Worm (Caenorhabditis elegans) whole organism, L1 larva: ENCODE data around the gene hlh-14.
A peak's percentile ranks its signal among the peaks of the same experiment; 100 is the strongest.

Experiments used
- C04F5.9 ChIP-seq: sonication (generic microtip); optimal IDR thresholded peaks from 2 replicates; lab custom pipeline; 2016; ENCODE audit warnings: missing genetic modification characterization, missing compliant biosample characterization
- C16A3.4 ChIP-seq: fragments of 150-350 bp; optimal IDR thresholded peaks from 2 replicates; lab custom pipeline; 2014; ENCODE audit warnings: missing biosample characterization, missing genetic modification characterization
- aha-1 ChIP-seq: fragments of 150-350 bp; optimal IDR thresholded peaks from 2 replicates; lab custom pipeline; 2014; ENCODE audit warnings: missing biosample characterization, missing genetic modification characterization
- ceh-63 ChIP-seq: fragments of 200-800 bp; sonication (Bioruptor generic); optimal IDR thresholded peaks from 2 replicates; lab custom pipeline; 2018; ENCODE audit warnings: mild to moderate bottlenecking, missing genetic modification characterization, missing compliant biosample characterization
- ceh-8 ChIP-seq: fragments of 200-800 bp; sonication (Bioruptor generic); optimal IDR thresholded peaks from 2 replicates; lab custom pipeline; 2018; ENCODE audit warnings: mild to moderate bottlenecking, missing genetic modification characterization, moderate library complexity, missing compliant biosample characterization
- ceh-82 ChIP-seq, 3 experiments: fragments of 150-350 bp in 1 of 3; sonication (generic microtip) in 2 of 3; optimal IDR thresholded peaks; 2 replicates each; lab custom pipeline; 2014 to 2017; ENCODE audit warnings: missing biosample characterization in 3 of 3, missing genetic modification characterization in 3 of 3
- dpl-1 ChIP-seq, 3 experiments: fragments of 150-350 bp in 2 of 3; sonication (generic microtip) in 1 of 3; optimal IDR thresholded peaks; 2 replicates each; lab custom pipeline; 2014 to 2017; ENCODE audit warnings: missing biosample characterization in 3 of 3, missing genetic modification characterization in 3 of 3, missing genetic modification reagents in 3 of 3
- dsc-1 ChIP-seq: sonication (generic microtip); optimal IDR thresholded peaks from 2 replicates; lab custom pipeline; 2016; ENCODE audit warnings: mild to moderate bottlenecking, missing genetic modification characterization, missing compliant biosample characterization
- efl-1 ChIP-seq, 4 experiments: fragments of 150-350 bp; optimal IDR thresholded peaks in 3 of 4; peaks in 1 of 4; 1 replicate in 1 of 4; 2 replicates in 3 of 4; lab custom pipeline; 2014; ENCODE audit warnings: missing biosample characterization in 2 of 4, missing genetic modification characterization in 2 of 4, missing genetic modification reagents in 2 of 4
- efl-3 ChIP-seq: fragments of 200-800 bp; sonication (Bioruptor generic); optimal IDR thresholded peaks from 2 replicates; lab custom pipeline; 2018; ENCODE audit warnings: mild to moderate bottlenecking, missing genetic modification characterization, missing compliant biosample characterization
- egl-13 ChIP-seq: sonication (generic microtip); optimal IDR thresholded peaks from 2 replicates; lab custom pipeline; 2016; ENCODE audit warnings: missing genotype, missing genetic modification reagents, missing genetic modification characterization, missing compliant biosample characterization
- egl-27 ChIP-seq, 2 experiments: fragments of 150-350 bp in 1 of 2; sonication (generic microtip); optimal IDR thresholded peaks; 3 replicates each; lab custom pipeline; 2017 to 2018; ENCODE audit warnings: missing biosample characterization in 2 of 2, missing genetic modification characterization in 2 of 2, missing genetic modification reagents in 2 of 2
- ets-5 ChIP-seq: fragments of 200-800 bp; sonication (Bioruptor generic); IDR thresholded peaks from 2 replicates; pipeline ENCODE4 v1.3.6; 2022; ENCODE audit warnings: missing genetic modification characterization, missing compliant biosample characterization
- fkh-4 ChIP-seq: sonication (generic microtip); optimal IDR thresholded peaks from 2 replicates; lab custom pipeline; 2016; ENCODE audit warnings: missing compliant biosample characterization, missing genetic modification characterization, borderline replicate concordance
- fkh-8 ChIP-seq: sonication (generic microtip); optimal IDR thresholded peaks from 2 replicates; lab custom pipeline; 2016; ENCODE audit warnings: mild to moderate bottlenecking, missing genetic modification characterization, missing compliant biosample characterization
- grh-1 ChIP-seq: fragments of 200-800 bp; sonication (Bioruptor generic); IDR thresholded peaks from 2 replicates; pipeline ENCODE4 v1.3.6; 2022; ENCODE audit warnings: missing genetic modification reagents, missing genetic modification characterization, missing compliant biosample characterization
- hlh-17 ChIP-seq: fragments of 200-800 bp; sonication (Bioruptor generic); optimal IDR thresholded peaks from 2 replicates; lab custom pipeline; 2018; ENCODE audit warnings: missing genetic modification characterization, mild to moderate bottlenecking, missing compliant biosample characterization, moderate library complexity, borderline replicate concordance
- hlh-4 ChIP-seq: sonication (generic microtip); optimal IDR thresholded peaks from 2 replicates; lab custom pipeline; 2016; ENCODE audit warnings: mild to moderate bottlenecking, missing genetic modification characterization, missing compliant biosample characterization
- isw-1 ChIP-seq: fragments of 200-800 bp; sonication (Bioruptor generic); IDR thresholded peaks from 2 replicates; pipeline ENCODE4 v1.3.6; 2022; ENCODE audit warnings: missing genetic modification characterization, missing compliant biosample characterization
- lin-13 ChIP-seq: fragments of 150-350 bp; optimal IDR thresholded peaks from 2 replicates; lab custom pipeline; 2014; ENCODE audit warnings: missing biosample characterization, missing genetic modification reagents, missing genetic modification characterization
- lin-39 ChIP-seq: fragments of 150-350 bp; optimal IDR thresholded peaks from 2 replicates; lab custom pipeline; 2014; ENCODE audit warnings: missing biosample characterization, missing genetic modification reagents, missing genetic modification characterization
- lir-3 ChIP-seq: sonication (generic microtip); optimal IDR thresholded peaks from 2 replicates; lab custom pipeline; 2016; ENCODE audit warnings: mild to moderate bottlenecking, missing genetic modification characterization, moderate library complexity, missing compliant biosample characterization; ENCODE audit not compliant: poor library complexity
- lsy-2 ChIP-seq, 2 experiments: fragments of 150-350 bp; optimal IDR thresholded peaks; 2 replicates each; lab custom pipeline; 2014; ENCODE audit warnings: missing biosample characterization in 2 of 2, missing genetic modification characterization in 2 of 2
- mep-1 ChIP-seq: fragments of 150-350 bp; optimal IDR thresholded peaks from 2 replicates; lab custom pipeline; 2014; ENCODE audit warnings: missing biosample characterization, missing genetic modification characterization
- nhr-19 ChIP-seq: fragments of 200-800 bp; sonication (Bioruptor generic); conservative IDR thresholded peaks from 2 replicates; pipeline ENCODE4 v1.3.6; 2022; ENCODE audit warnings: missing genetic modification characterization, missing compliant biosample characterization
- nhr-20 ChIP-seq: sonication (generic microtip); optimal IDR thresholded peaks from 2 replicates; lab custom pipeline; 2016; ENCODE audit warnings: mild to moderate bottlenecking, missing genetic modification characterization, missing compliant biosample characterization
- nhr-71 ChIP-seq: sonication (generic microtip); optimal IDR thresholded peaks from 2 replicates; lab custom pipeline; 2016; ENCODE audit warnings: mild to moderate bottlenecking, missing genetic modification characterization, moderate library complexity, missing compliant biosample characterization
- nhr-76 ChIP-seq: sonication (generic microtip); optimal IDR thresholded peaks from 2 replicates; lab custom pipeline; 2017; ENCODE audit warnings: missing biosample characterization, missing genetic modification characterization
- nhr-84 ChIP-seq: sonication (generic microtip); optimal IDR thresholded peaks from 2 replicates; lab custom pipeline; 2017; ENCODE audit warnings: missing biosample characterization, missing genetic modification characterization
- nhr-85 ChIP-seq: sonication (generic microtip); peaks from one replicate; lab custom pipeline; 2016; ENCODE audit warnings: missing genetic modification characterization, inconsistent platforms, missing compliant biosample characterization
- pag-3 ChIP-seq: sonication (generic microtip); optimal IDR thresholded peaks from 2 replicates; lab custom pipeline; 2017; ENCODE audit warnings: missing genetic modification characterization, mild to moderate bottlenecking, missing compliant biosample characterization, antibody characterized with exemption, borderline replicate concordance; ENCODE audit not compliant: insufficient read depth
- pax-3 ChIP-seq: fragments of 200-800 bp; sonication (Bioruptor generic); optimal IDR thresholded peaks from 2 replicates; lab custom pipeline; 2018; ENCODE audit warnings: mild to moderate bottlenecking, missing genetic modification characterization, moderate library complexity, missing compliant biosample characterization
- skn-1 ChIP-seq: fragments of 150-350 bp; optimal IDR thresholded peaks from 2 replicates; lab custom pipeline; 2014; ENCODE audit warnings: missing biosample characterization, missing genetic modification characterization
- snu-23 ChIP-seq: sonication (generic microtip); optimal IDR thresholded peaks from 2 replicates; lab custom pipeline; 2016; ENCODE audit warnings: missing genetic modification characterization, missing compliant biosample characterization
- sox-4 ChIP-seq: sonication (generic microtip); optimal IDR thresholded peaks from 2 replicates; lab custom pipeline; 2016; ENCODE audit warnings: missing genetic modification characterization, missing compliant biosample characterization
- sup-37 ChIP-seq: fragments of 200-800 bp; sonication (Bioruptor generic); optimal IDR thresholded peaks from 2 replicates; lab custom pipeline; 2018; ENCODE audit warnings: mild to moderate bottlenecking, missing genetic modification characterization, missing compliant biosample characterization
- unc-30 ChIP-seq: sonication (generic microtip); optimal IDR thresholded peaks from 2 replicates; lab custom pipeline; 2017; ENCODE audit warnings: missing biosample characterization, missing genetic modification characterization
- unc-62 ChIP-seq: fragments of 150-350 bp; optimal IDR thresholded peaks from 2 replicates; lab custom pipeline; 2014; ENCODE audit warnings: missing biosample characterization, missing genetic modification reagents, missing genetic modification characterization
- vab-15 ChIP-seq: sonication (generic microtip); optimal IDR thresholded peaks from 2 replicates; lab custom pipeline; 2017; ENCODE audit warnings: missing genotype, mild to moderate bottlenecking, missing genetic modification characterization, missing compliant biosample characterization
- xbp-1 ChIP-seq: sonication (generic microtip); optimal IDR thresholded peaks from 2 replicates; lab custom pipeline; 2016; ENCODE audit warnings: missing genetic modification characterization, missing compliant biosample characterization
- zip-4 ChIP-seq: fragments of 200-800 bp; sonication (Bioruptor generic); optimal IDR thresholded peaks from 2 replicates; lab custom pipeline; 2018; ENCODE audit warnings: mild to moderate bottlenecking, missing genetic modification characterization, moderate library complexity, missing compliant biosample characterization
- ztf-11 ChIP-seq, 2 experiments: sonication (generic microtip); optimal IDR thresholded peaks; 2 replicates each; lab custom pipeline; 2016 to 2017; ENCODE audit warnings: missing genetic modification characterization in 2 of 2, missing biosample characterization in 1 of 2, missing compliant biosample characterization in 1 of 2

The hlh-14 gene

DNA sequence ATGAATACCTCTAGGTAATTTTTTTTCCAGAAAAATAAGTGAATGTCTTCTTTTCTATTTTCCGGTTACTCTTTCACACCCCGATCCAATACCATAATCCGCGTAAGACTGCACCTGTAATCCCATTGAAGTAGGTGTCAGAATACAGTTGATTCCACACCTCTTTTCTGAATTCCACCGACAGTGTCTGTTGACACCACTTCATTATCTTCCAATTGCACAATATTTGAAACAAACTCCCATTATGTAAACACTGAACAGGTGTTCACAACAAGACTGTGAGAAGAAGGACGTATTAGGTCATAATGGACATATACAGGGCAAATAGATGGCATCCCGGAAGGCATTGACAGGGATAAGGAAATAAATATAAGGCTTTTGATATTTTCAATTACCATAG, 38.7 kb upstream of the hlh-14 start:
- TF ChIP-seq vab-15 (tag; lab: Kevin White, UChicago) (no peak), nhr-76 (no peak)

- TF ChIP-seq nhr-19 (GFP tag; lab: Robert Waterston, UW) (no peak), egl-27 (tag; optimal IDR thresholded peaks at IDR 0.05; lab: Kevin White, UChicago) (no peak), grh-1 (GFP tag; lab: Robert Waterston, UW) (no peak), ztf-11 (tag; optimal IDR thresholded peaks at IDR 0.05; lab: Kevin White, UChicago) (no peak), pax-3 (peak; percentile 62), nhr-71 (peak; percentile 21), lin-39 (tag; lab: Kevin White, UChicago) (no peak), hlh-4 (tag; lab: Kevin White, UChicago) (no peak), C16A3.4 (tag; lab: Kevin White, UChicago) (no peak), efl-1 (optimal IDR thresholded peaks at IDR 0.05; lab: Kevin White, UChicago) (no peak), efl-1 (GFP tag; optimal IDR thresholded peaks at IDR 0.05 in 1 of 2; lab: Kevin White, UChicago) (no peak), C04F5.9 (tag; lab: Kevin White, UChicago) (no peak), egl-13 (tag; lab: Kevin White, UChicago) (no peak), pag-3 (tag; lab: Kevin White, UChicago) (no peak), unc-30 (tag; lab: Kevin White, UChicago) (no peak), fkh-4 (tag; lab: Kevin White, UChicago) (no peak), fkh-8 (peak; percentile 53), sox-4 (tag; lab: Kevin White, UChicago) (no peak), efl-3 (GFP tag; lab: Kevin White, UChicago) (no peak), nhr-85 (tag; lab: Kevin White, UChicago) (no peak), sup-37 (GFP tag; lab: Kevin White, UChicago) (no peak)
These were observed 36.2 kb upstream of the hlh-14 start for ce11 chrII:5774879-5775278.

ce11 chrII:5774120-5774519, 35.4 kb upstream of the hlh-14 start, which contains the start of the genes dmd-5 and F10C1.1:
Gene dmd-5, minus strand, starts transcription at chrII:5774220.
Gene F10C1.1, plus strand, starts transcription at chrII:5774229.
- no peak for TF ChIP-seq lin-39 (tag; lab: Kevin White, UChicago)
- TF ChIP-seq dsc-1 (tag; lab: Kevin White, UChicago), result no peak
- TF ChIP-seq lin-13, result no peak
- TF ChIP-seq zip-4, result no peak
- no peak for TF ChIP-seq lir-3 (tag; lab: Kevin White, UChicago)
- no peak for TF ChIP-seq ets-5
- no peak for TF ChIP-seq isw-1 (GFP tag; lab: Robert Waterston, UW)
- no peak for TF ChIP-seq nhr-85 (tag; lab: Kevin White, UChicago)
- no peak for TF ChIP-seq C16A3.4 (tag; lab: Kevin White, UChicago)
- no peak for TF ChIP-seq ceh-63 (GFP tag; lab: Kevin White, UChicago)
- no peak for TF ChIP-seq pax-3
- TF ChIP-seq, all 84 proteins: peak for 0

- TF ChIP-seq lin-13, result peak; percentile 28
- TF ChIP-seq pax-3, result no peak
- peak; percentile 59 for TF ChIP-seq nhr-19 (GFP tag; lab: Robert Waterston, UW)
- TF ChIP-seq nhr-85 (tag; lab: Kevin White, UChicago), result peak; percentile 57
- peak; percentile 19 to 53 for TF ChIP-seq lsy-2 (tag; optimal IDR thresholded peaks at IDR 0.05; lab: Kevin White, UChicago)
- TF ChIP-seq C04F5.9 (tag; lab: Kevin White, UChicago), result no peak
- no peak for TF ChIP-seq zip-4
- TF ChIP-seq mep-1 (tag; lab: Kevin White, UChicago), result peak; percentile 9
- no peak for TF ChIP-seq nhr-84 (tag; lab: Kevin White, UChicago)
- no peak for TF ChIP-seq aha-1 (tag; lab: Kevin White, UChicago)
- no peak for TF ChIP-seq unc-62 (GFP tag; lab: Kevin White, UChicago)
- TF ChIP-seq ceh-8 (GFP tag; lab: Kevin White, UChicago), result peak; percentile 11
- peak; percentile 17 for TF ChIP-seq xbp-1
- peak; percentile 16 for TF ChIP-seq fkh-8
- peak; percentile 20 for TF ChIP-seq skn-1 (tag; lab: Kevin White, UChicago)
- peak; percentile 38 to 51 for TF ChIP-seq efl-1 (optimal IDR thresholded peaks at IDR 0.05; lab: Kevin White, UChicago)
- peak; percentile 24 to 93 for TF ChIP-seq efl-1 (GFP tag; optimal IDR thresholded peaks at IDR 0.05 in 1 of 2; lab: Kevin White, UChicago)
- no peak for TF ChIP-seq hlh-17
- no peak for TF ChIP-seq ets-5
- peak; percentile 63 for TF ChIP-seq nhr-20 (tag; lab: Kevin White, UChicago)
- TF ChIP-seq dpl-1 (GFP tag; optimal IDR thresholded peaks at IDR 0.05; lab: Kevin White, UChicago), result peak in 2 of 3 experiments; percentile 10 to 18
- peak; percentile 73 for TF ChIP-seq snu-23 (GFP tag; lab: Kevin White, UChicago)
- TF ChIP-seq ceh-82 (tag; optimal IDR thresholded peaks at IDR 0.05; lab: Kevin White, UChicago), result peak in 2 of 3 experiments; percentile 25 to 55
- TF ChIP-seq dsc-1 (tag; lab: Kevin White, UChicago), result peak; percentile 10
- no peak for TF ChIP-seq pag-3 (tag; lab: Kevin White, UChicago)
These were observed 34.0 kb upstream of the hlh-14 start for ce11 chrII:5772547-5773142.
